Worm (Caenorhabditis elegans) whole organism, young adult: ENCODE data around the gene ptr-8.
A peak's percentile ranks its signal among the peaks of the same experiment; 100 is the strongest.

Experiments
- T07F8.4 ChIP-seq: sonication (generic microtip); optimal IDR thresholded peaks from 2 replicates; lab custom pipeline; 2016; ENCODE audit warnings: mild to moderate bottlenecking, missing genetic modification characterization, moderate library complexity, missing compliant biosample characterization
- lin-35 ChIP-seq, 3 experiments: fragments of 150-350 bp in 2 of 3; sonication (generic microtip) in 1 of 3; optimal IDR thresholded peaks; 2 replicates each; lab custom pipeline; 2014 to 2018; ENCODE audit warnings: missing biosample characterization in 3 of 3, missing genetic modification characterization in 3 of 3, missing genetic modification reagents in 3 of 3
- mxl-1 ChIP-seq: sonication (generic microtip); optimal IDR thresholded peaks from 2 replicates; lab custom pipeline; 2016; ENCODE audit warnings: missing genetic modification characterization, missing compliant biosample characterization

ce11 chrII:10925804-10926570 lies 36.9 kb downstream of the ptr-8 start, which contains the start of gene metr-1:
- TF ChIP-seq T07F8.4 (tag; lab: Kevin White, UChicago) (no peak), mxl-1 (no peak), lin-35 (GFP tag; optimal IDR thresholded peaks at IDR 0.05; lab: Kevin White, UChicago) (peak in 2 of 3 experiments; percentile 9 to 79)
